Worm (Caenorhabditis elegans): ENCODE data around the gene git-1.

ce11 chrX:10576410-10576809 lies 51.7 kb downstream of the git-1 start:
- TF ChIP-seq T22C8.4 (GFP tag; IDR thresholded peaks at IDR 0.05): no peak
- TF ChIP-seq ref-1 (GFP tag; conservative IDR thresholded peaks at IDR 0.05): no peak
- TF ChIP-seq ztf-29 (GFP tag; IDR thresholded peaks at IDR 0.05): no peak
- TF ChIP-seq klf-2 (GFP tag; conservative IDR thresholded peaks at IDR 0.05): no peak
- no peak for TF ChIP-seq ztf-23 (GFP tag; IDR thresholded peaks at IDR 0.05)
- TF ChIP-seq cog-1 (tag; optimal IDR thresholded peaks at IDR 0.05): peak; percentile 14
- TF ChIP-seq flt-1 (GFP tag; IDR thresholded peaks at IDR 0.05): no peak
- no peak for TF ChIP-seq med-1 (GFP tag; optimal IDR thresholded peaks at IDR 0.05; ENCODE audit: insufficient read depth)
- no peak for TF ChIP-seq tab-1 (GFP tag; IDR thresholded peaks at IDR 0.05)

Data from whole organism, midembryonic.